Fruit fly (Drosophila melanogaster) whole organism, embryonic: ENCODE measurements around the gene CG42324.
A peak's percentile ranks its signal among the peaks of the same experiment; 100 is the strongest.

Experiments
- ATbp ChIP-seq: fragments of 200-800 bp; sonication (Bioruptor generic); optimal IDR thresholded peaks from 2 replicates; lab custom pipeline; 2017; ENCODE audit warnings: missing biosample characterization, mild to moderate bottlenecking, missing genetic modification characterization, missing genetic modification reagents
- Atf3 ChIP-seq: fragments of 200-800 bp; sonication (Bioruptor generic); optimal IDR thresholded peaks from 3 replicates; lab custom pipeline; 2016; ENCODE audit warnings: missing biosample characterization, missing genetic modification characterization
- B-H1 ChIP-seq: fragments of 200-800 bp; sonication (Bioruptor generic); IDR thresholded peaks from 3 replicates; pipeline ENCODE4 v1.3.6; 2022; ENCODE audit warnings: missing biosample characterization, missing genetic modification characterization
- CG12155 ChIP-seq: fragments of 200-800 bp; sonication (Bioruptor generic); optimal IDR thresholded peaks from 3 replicates; lab custom pipeline; 2016; ENCODE audit warnings: missing biosample characterization, missing genetic modification characterization
- CG12219 ChIP-seq: fragments of 200-800 bp; sonication (Bioruptor generic); optimal IDR thresholded peaks from 3 replicates; lab custom pipeline; 2018; ENCODE audit warnings: missing biosample characterization, mild to moderate bottlenecking, missing genetic modification characterization
- CG14965 ChIP-seq: fragments of 200-800 bp; sonication (Bioruptor generic); optimal IDR thresholded peaks from 2 replicates; lab custom pipeline; 2016; ENCODE audit warnings: missing biosample characterization, missing genetic modification characterization, borderline replicate concordance
- CG1602 ChIP-seq: fragments of 200-800 bp; sonication (Bioruptor generic); optimal IDR thresholded peaks from 3 replicates; lab custom pipeline; 2016; ENCODE audit warnings: missing biosample characterization, missing genetic modification characterization
- CG1603 ChIP-seq: fragments of 200-800 bp; sonication (Bioruptor generic); optimal IDR thresholded peaks from 2 replicates; lab custom pipeline; 2019; ENCODE audit warnings: missing biosample characterization, mild to moderate bottlenecking, missing genetic modification characterization, moderate library complexity
- CG17186 ChIP-seq: fragments of 200-800 bp; sonication (Bioruptor generic); optimal IDR thresholded peaks from 3 replicates; lab custom pipeline; 2017; ENCODE audit warnings: missing biosample characterization, missing genetic modification reagents, missing genetic modification characterization
- CG17385 ChIP-seq: fragments of 200-800 bp; sonication (Bioruptor generic); optimal IDR thresholded peaks from 3 replicates; lab custom pipeline; 2018; ENCODE audit warnings: missing biosample characterization, mild to moderate bottlenecking, missing genetic modification characterization
- CG17612 ChIP-seq: fragments of 200-800 bp; sonication (Bioruptor generic); IDR thresholded peaks from 2 replicates; pipeline ENCODE4 v1.3.6; 2022; ENCODE audit warnings: missing biosample characterization, missing genetic modification characterization
- CG17802 ChIP-seq: fragments of 200-800 bp; sonication (Bioruptor generic); optimal IDR thresholded peaks from 2 replicates; lab custom pipeline; 2018; ENCODE audit warnings: missing biosample characterization, mild to moderate bottlenecking, missing genetic modification characterization, moderate library complexity
- CG30020 ChIP-seq: fragments of 200-800 bp; optimal IDR thresholded peaks from 2 replicates; lab custom pipeline; 2019; ENCODE audit warnings: missing biosample characterization, mild to moderate bottlenecking, missing genetic modification characterization, moderate library complexity
- CG3163 ChIP-seq: fragments of 200-800 bp; sonication (Bioruptor generic); optimal IDR thresholded peaks from 3 replicates; lab custom pipeline; 2016; ENCODE audit warnings: missing biosample characterization, missing genetic modification characterization
- CG6765 ChIP-seq: fragments of 200-800 bp; sonication (Bioruptor generic); optimal IDR thresholded peaks from 3 replicates; lab custom pipeline; 2017; ENCODE audit warnings: missing biosample characterization, mild to moderate bottlenecking, missing genetic modification characterization
- CG6813 ChIP-seq: fragments of 200-800 bp; sonication (Bioruptor generic); optimal IDR thresholded peaks from 2 replicates; lab custom pipeline; 2017; ENCODE audit warnings: missing biosample characterization, missing genetic modification characterization, mild to moderate bottlenecking, moderate library complexity, missing genetic modification reagents
- CG7357 ChIP-seq: fragments of 200-800 bp; sonication (Bioruptor generic); IDR thresholded peaks from 3 replicates; pipeline ENCODE4 v1.3.6; 2022; ENCODE audit warnings: missing biosample characterization, missing genetic modification characterization
- CG7839 ChIP-seq: fragments of 200-800 bp; sonication (Bioruptor generic); optimal IDR thresholded peaks from 3 replicates; lab custom pipeline; 2018; ENCODE audit warnings: missing biosample characterization, mild to moderate bottlenecking, missing genetic modification characterization, moderate library complexity
- CG8281 ChIP-seq: fragments of 200-800 bp; sonication (Bioruptor generic); optimal IDR thresholded peaks from 2 replicates; lab custom pipeline; 2018; ENCODE audit warnings: missing biosample characterization, mild to moderate bottlenecking, missing genetic modification characterization, moderate library complexity
- CG8924 ChIP-seq: fragments of 200-800 bp; optimal IDR thresholded peaks from 3 replicates; lab custom pipeline; 2019; ENCODE audit warnings: missing biosample characterization, mild to moderate bottlenecking, missing genetic modification characterization, moderate library complexity
- CTCF ChIP-seq: fragments of 200-800 bp; sonication (Bioruptor generic); optimal IDR thresholded peaks from 2 replicates; lab custom pipeline; 2017; ENCODE audit warnings: missing biosample characterization, mild to moderate bottlenecking, missing genetic modification characterization, moderate library complexity
- CkIIα-i1 ChIP-seq: fragments of 200-800 bp; sonication (Bioruptor generic); IDR thresholded peaks from 2 replicates; pipeline ENCODE4 v1.3.6; 2022; ENCODE audit warnings: missing biosample characterization, missing genetic modification characterization
- D19B ChIP-seq: fragments of 200-800 bp; sonication (Bioruptor generic); optimal IDR thresholded peaks from 2 replicates; lab custom pipeline; 2017; ENCODE audit warnings: missing biosample characterization, mild to moderate bottlenecking, missing genetic modification characterization
- Dref ChIP-seq: fragments of 200-800 bp; sonication (Bioruptor generic); IDR thresholded peaks from 2 replicates; pipeline ENCODE4 v1.3.6; 2022; ENCODE audit warnings: missing biosample characterization, missing genetic modification characterization
- Drgx ChIP-seq: fragments of 200-800 bp; sonication (Bioruptor generic); IDR thresholded peaks from 2 replicates; pipeline ENCODE4 v1.3.6; 2022; ENCODE audit warnings: missing biosample characterization, missing genetic modification characterization
- HLHmδ ChIP-seq: fragments of 200-800 bp; sonication (Bioruptor generic); optimal IDR thresholded peaks from 2 replicates; lab custom pipeline; 2018; ENCODE audit warnings: missing biosample characterization, mild to moderate bottlenecking, missing genetic modification characterization, moderate library complexity
- Hr3 ChIP-seq: fragments of 200-800 bp; sonication (Bioruptor generic); optimal IDR thresholded peaks from 3 replicates; lab custom pipeline; 2016; ENCODE audit warnings: missing biosample characterization, missing genetic modification characterization
- Kr ChIP-seq: fragments of 200-800 bp; sonication (Bioruptor generic); optimal IDR thresholded peaks from 2 replicates; lab custom pipeline; 2017; ENCODE audit warnings: missing biosample characterization, mild to moderate bottlenecking, missing genetic modification characterization
- Nf-YC ChIP-seq: fragments of 200-800 bp; optimal IDR thresholded peaks from 3 replicates; lab custom pipeline; 2019; ENCODE audit warnings: missing biosample characterization, mild to moderate bottlenecking, missing genetic modification characterization, moderate library complexity
- Oaz ChIP-seq: fragments of 200-800 bp; sonication (Bioruptor generic); IDR thresholded peaks from 2 replicates; pipeline ENCODE4 v1.3.6; 2022; ENCODE audit warnings: missing biosample characterization, missing genetic modification characterization
- Scr ChIP-seq: fragments of 200-800 bp; sonication (Bioruptor generic); IDR thresholded peaks from 2 replicates; pipeline ENCODE4 v1.3.6; 2022; ENCODE audit warnings: missing biosample characterization, missing genetic modification characterization; ENCODE audit not compliant: partially characterized antibody
- YL-1 ChIP-seq: fragments of 200-800 bp; sonication (Bioruptor generic); optimal IDR thresholded peaks from 3 replicates; lab custom pipeline; 2017; ENCODE audit warnings: missing biosample characterization, mild to moderate bottlenecking, missing genetic modification characterization
- ci ChIP-seq: fragments of 200-800 bp; sonication (Bioruptor generic); IDR thresholded peaks from 3 replicates; pipeline ENCODE4 v1.3.6; 2022; ENCODE audit warnings: missing biosample characterization, missing genetic modification characterization
- dysf ChIP-seq: fragments of 200-800 bp; sonication (Bioruptor generic); IDR thresholded peaks from 3 replicates; pipeline ENCODE4 v1.3.6; 2022; ENCODE audit warnings: missing biosample characterization, missing genetic modification characterization
- ems ChIP-seq: fragments of 200-800 bp; sonication (Bioruptor generic); optimal IDR thresholded peaks from 3 replicates; lab custom pipeline; 2016; ENCODE audit warnings: missing biosample characterization, missing genetic modification characterization
- eyg ChIP-seq: fragments of 200-800 bp; sonication (Bioruptor generic); optimal IDR thresholded peaks from 3 replicates; lab custom pipeline; 2016; ENCODE audit warnings: missing biosample characterization, missing genetic modification characterization
- ftz-f1 ChIP-seq: fragments of 200-800 bp; sonication (Bioruptor generic); optimal IDR thresholded peaks from 2 replicates; lab custom pipeline; 2016; ENCODE audit warnings: missing biosample characterization, missing genetic modification characterization
- gcm ChIP-seq: fragments of 200-800 bp; sonication (Bioruptor generic); optimal IDR thresholded peaks from 2 replicates; lab custom pipeline; 2019; ENCODE audit warnings: missing biosample characterization, mild to moderate bottlenecking, missing genetic modification characterization, moderate library complexity
- gsb-n ChIP-seq: fragments of 200-800 bp; sonication (Bioruptor generic); optimal IDR thresholded peaks from 3 replicates; lab custom pipeline; 2018; ENCODE audit warnings: missing biosample characterization, mild to moderate bottlenecking, missing genetic modification characterization
- her ChIP-seq: fragments of 200-800 bp; sonication (Bioruptor generic); optimal IDR thresholded peaks from 2 replicates; lab custom pipeline; 2016; ENCODE audit warnings: missing biosample characterization, missing genetic modification characterization
- kah ChIP-seq: fragments of 200-800 bp; sonication (Bioruptor generic); optimal IDR thresholded peaks from 2 replicates; lab custom pipeline; 2018; ENCODE audit warnings: missing biosample characterization, mild to moderate bottlenecking, missing genetic modification characterization
- lov ChIP-seq, 2 experiments: fragments of 200-800 bp in 1 of 2; fragments of >200 bp in 1 of 2; sonication (Bioruptor generic) in 1 of 2; IDR thresholded peaks in 1 of 2; optimal IDR thresholded peaks in 1 of 2; 2 replicates in 1 of 2; 3 replicates in 1 of 2; pipeline versions ENCODE4 v1.3.6 to Lab custom; 2017 to 2022; ENCODE audit warnings: missing biosample characterization in 1 of 2, missing genetic modification characterization in 1 of 2
- pan ChIP-seq, 4 experiments: fragments of >200 bp in 3 of 4; fragments of 200-800 bp in 1 of 4; sonication (Bioruptor generic) in 1 of 4; optimal IDR thresholded peaks in 3 of 4; IDR thresholded peaks in 1 of 4; 2 replicates each; pipeline versions ENCODE4 v1.3.6 to Lab custom; 2017 to 2022; ENCODE audit warnings: missing biosample characterization in 2 of 4, missing genetic modification characterization in 2 of 4, mixed read lengths in 1 of 4
- rib ChIP-seq: fragments of 200-800 bp; sonication (Bioruptor generic); IDR thresholded peaks from 2 replicates; pipeline ENCODE4 v1.3.6; 2022; ENCODE audit warnings: missing biosample characterization, missing genetic modification characterization
- row ChIP-seq: fragments of 200-800 bp; sonication (Bioruptor generic); IDR thresholded peaks from 3 replicates; pipeline ENCODE4 v1.3.6; 2022; ENCODE audit warnings: missing biosample characterization, missing genetic modification characterization
- sc ChIP-seq, 3 experiments: fragments of >200 bp in 2 of 3; fragments of 200-800 bp in 1 of 3; sonication (Bioruptor generic) in 1 of 3; optimal IDR thresholded peaks; 2 replicates in 2 of 3; 3 replicates in 1 of 3; lab custom pipeline; 2017; ENCODE audit warnings: mild to moderate bottlenecking in 1 of 3, missing biosample characterization in 1 of 3, missing genetic modification characterization in 1 of 3, missing genetic modification reagents in 1 of 3
- schlank ChIP-seq: fragments of 200-800 bp; sonication (Bioruptor generic); optimal IDR thresholded peaks from 2 replicates; lab custom pipeline; 2018; ENCODE audit warnings: missing biosample characterization, mild to moderate bottlenecking, missing genetic modification characterization
- tna ChIP-seq: fragments of 200-800 bp; sonication (Bioruptor generic); IDR thresholded peaks from 2 replicates; pipeline ENCODE4 v1.3.6; 2022; ENCODE audit warnings: missing biosample characterization, missing genetic modification characterization; ENCODE audit not compliant: partially characterized antibody
- tx ChIP-seq: fragments of 200-800 bp; sonication (Bioruptor generic); optimal IDR thresholded peaks from 2 replicates; lab custom pipeline; 2016; ENCODE audit warnings: missing biosample characterization, missing genetic modification characterization
- zen ChIP-seq: fragments of 200-800 bp; sonication (Bioruptor generic); optimal IDR thresholded peaks from 3 replicates; lab custom pipeline; 2018; ENCODE audit warnings: missing biosample characterization, mild to moderate bottlenecking, missing genetic modification characterization, moderate library complexity

Gene CG42324

DNA sequence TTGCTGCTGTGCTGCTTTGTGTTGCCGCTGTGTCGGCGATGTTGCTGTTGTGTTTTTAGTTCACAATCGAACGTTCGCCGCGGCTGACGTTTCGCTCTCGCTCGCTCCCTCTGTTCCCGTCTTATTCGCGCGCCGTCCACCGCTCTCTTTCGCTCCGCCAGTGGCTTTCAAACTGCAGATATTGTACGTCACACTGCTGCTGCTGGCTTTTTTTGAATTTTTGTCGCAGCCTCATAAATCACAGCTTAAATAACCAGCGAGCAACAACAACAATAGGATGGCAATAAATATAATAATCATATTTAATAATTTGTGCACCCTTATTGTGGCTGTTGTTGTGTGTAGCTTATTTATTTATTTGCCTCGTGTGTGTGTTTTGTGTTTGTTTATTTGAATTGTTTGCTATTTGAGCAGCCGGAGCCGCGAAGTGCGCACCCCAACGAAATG lies 71.3 kb downstream of the CG42324 start (continued):
- TF ChIP-seq schlank (tag; lab: Kevin White, UChicago) (peak; percentile 73), ci (GFP tag; lab: Robert Waterston, UW) (peak; percentile 79), eyg (GFP tag; lab: Kevin White, UChicago) (no peak), Oaz (GFP tag; lab: Robert Waterston, UW) (no peak), CG8924 (tag; lab: Kevin White, UChicago) (peak; percentile 46), ATbp (GFP tag; lab: Kevin White, UChicago) (peak; percentile 58), CTCF (GFP tag; lab: Kevin White, UChicago) (no peak), CG6813 (peak; percentile 78), gcm (GFP tag; lab: Kevin White, UChicago) (no peak), dysf (GFP tag; lab: Robert Waterston, UW) (peak; percentile 28; the same call in 1 of the 3 replicates), Kr (no peak), tx (GFP tag; lab: Kevin White, UChicago) (no peak), CG12219 (GFP tag; lab: Kevin White, UChicago) (no peak), lov (optimal IDR thresholded peaks at IDR 0.05; lab: Kevin White, UChicago) (no peak), lov (GFP tag; IDR thresholded peaks at IDR 0.05; lab: Robert Waterston, UW) (peak; percentile 62; the same call in 1 of the 3 replicates), HLHmδ (peak; percentile 80), CG17802 (tag; lab: Kevin White, UChicago) (no peak), Scr (GFP tag; lab: Robert Waterston, UW) (no peak; the same call in 1 of the 2 replicates), CG7839 (tag; lab: Kevin White, UChicago) (no peak), D19B (GFP tag; lab: Kevin White, UChicago) (no peak), YL-1 (GFP tag; lab: Kevin White, UChicago) (no peak), pan (optimal IDR thresholded peaks at IDR 0.05; lab: Kevin White, UChicago) (no peak), pan (GFP tag; optimal IDR thresholded peaks at IDR 0.05 in 1 of 2, IDR thresholded peaks at IDR 0.05 in 1 of 2) (no peak), Atf3 (GFP tag; lab: Kevin White, UChicago) (no peak), CG7357 (GFP tag; lab: Robert Waterston, UW) (no peak), Dref (GFP tag; lab: Robert Waterston, UW) (no peak), zen (tag; lab: Kevin White, UChicago) (no peak), CG17612 (no peak), CG30020 (no peak), B-H1 (no peak), tna (GFP tag; lab: Robert Waterston, UW) (no peak), CG6765 (peak; percentile 40), Drgx (GFP tag; lab: Robert Waterston, UW) (peak; percentile 11; the same call in 1 of the 2 replicates), CG1602 (GFP tag; lab: Kevin White, UChicago) (no peak), CkIIα-i1 (GFP tag; lab: Robert Waterston, UW) (no peak), CG17186 (no peak), row (GFP tag; lab: Robert Waterston, UW) (no peak), CG17385 (GFP tag; lab: Kevin White, UChicago) (no peak), CG1603 (tag; lab: Kevin White, UChicago) (peak; percentile 47), rib (GFP tag; lab: Robert Waterston, UW) (no peak; the same call in 1 of the 2 replicates), kah (GFP tag; lab: Kevin White, UChicago) (no peak), gsb-n (tag; lab: Kevin White, UChicago) (peak; percentile 47), CG3163 (GFP tag; lab: Kevin White, UChicago) (peak; percentile 73), CG14965 (GFP tag; lab: Kevin White, UChicago) (no peak), CG8281 (no peak), ems (peak; percentile 65), ftz-f1 (GFP tag; lab: Kevin White, UChicago) (no peak), sc (optimal IDR thresholded peaks at IDR 0.05; lab: Kevin White, UChicago) (no peak), sc (GFP tag; optimal IDR thresholded peaks at IDR 0.05; lab: Kevin White, UChicago) (peak; percentile 39), CG12155 (no peak), Hr3 (GFP tag; lab: Kevin White, UChicago) (no peak), Nf-YC (peak; percentile 37), her (GFP tag; lab: Kevin White, UChicago) (no peak)
